Worm (Caenorhabditis elegans) whole organism, L3 larva: Measurements from ENCODE around the gene cyn-9.

Experiments
- egl-27 ChIP-seq: sonication (generic microtip); optimal IDR thresholded peaks from 4 replicates; lab custom pipeline; 2017; ENCODE audit warnings: missing biosample characterization, missing genetic modification reagents, missing genetic modification characterization
- fos-1 ChIP-seq: fragments of 150-350 bp; optimal IDR thresholded peaks from 2 replicates; lab custom pipeline; 2014; ENCODE audit warnings: missing biosample characterization, missing genetic modification characterization
- lin-39 ChIP-seq: fragments of 150-350 bp; optimal IDR thresholded peaks from 2 replicates; lab custom pipeline; 2018; ENCODE audit warnings: missing biosample characterization, missing genetic modification reagents, missing genetic modification characterization
- nfya-1 ChIP-seq: sonication (generic microtip); optimal IDR thresholded peaks from 2 replicates; lab custom pipeline; 2017; ENCODE audit warnings: missing genetic modification characterization, mild to moderate bottlenecking, missing compliant biosample characterization, antibody characterized with exemption, moderate library complexity; ENCODE audit not compliant: insufficient read depth
- unc-62 ChIP-seq: fragments of 150-350 bp; sonication (generic microtip); optimal IDR thresholded peaks from 4 replicates; lab custom pipeline; 2014; ENCODE audit warnings: missing biosample characterization, missing genetic modification reagents, missing genetic modification characterization
- ztf-4 ChIP-seq: fragments of 150-350 bp; optimal IDR thresholded peaks from 2 replicates; lab custom pipeline; 2014; ENCODE audit warnings: missing biosample characterization, missing genetic modification characterization

DNA sequence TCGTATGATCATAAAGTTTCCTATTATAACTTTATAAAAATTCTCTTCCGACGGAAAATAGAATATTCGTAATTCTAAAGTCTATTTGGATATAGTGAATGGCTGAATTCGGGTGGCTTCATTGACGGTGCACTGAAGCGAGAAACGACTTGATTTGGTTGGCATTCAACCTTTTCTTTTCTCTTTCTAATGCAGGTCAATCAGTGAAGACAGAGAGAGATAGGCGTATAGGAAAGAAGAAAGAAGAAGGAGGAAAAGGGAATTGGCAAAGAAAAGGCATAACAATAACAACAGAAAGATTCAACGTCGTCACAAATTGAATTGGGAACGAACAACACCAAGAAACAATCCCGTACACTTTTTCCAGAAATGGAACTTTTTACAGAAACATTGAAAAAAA lies 24.0 kb downstream of the cyn-9 start:
- TF ChIP-seq egl-27 (tag; lab: Kevin White, UChicago) (no peak), ztf-4 (tag; lab: Kevin White, UChicago) (no peak), lin-39 (no peak), unc-62 (GFP tag; lab: Kevin White, UChicago) (no peak), fos-1 (tag; lab: Kevin White, UChicago) (no peak), nfya-1 (tag; lab: Kevin White, UChicago) (no peak)
